Fruit fly (Drosophila melanogaster): ENCODE results near the gene CG17186.
A peak's percentile ranks its signal among the peaks of the same experiment; 100 is the strongest.

The CG17186 gene

dm6 chr3R:19858944-19859343, 18.4 kb downstream of the CG17186 start:
- TF ChIP-seq pan (optimal IDR thresholded peaks at IDR 0.05) (no peak), N (GFP tag; optimal IDR thresholded peaks at IDR 0.05) (no peak), Hr78 (GFP tag; optimal IDR thresholded peaks at IDR 0.05) (no peak), dsf (GFP tag; optimal IDR thresholded peaks at IDR 0.05; ENCODE audit: borderline replicate concordance) (no peak), GATAd (GFP tag; optimal IDR thresholded peaks at IDR 0.05) (no peak), ey (GFP tag; optimal IDR thresholded peaks at IDR 0.05) (no peak), fru (GFP tag; optimal IDR thresholded peaks at IDR 0.05) (no peak), Mio (GFP tag; optimal IDR thresholded peaks at IDR 0.05) (no peak), Vsx2 (GFP tag; optimal IDR thresholded peaks at IDR 0.05; ENCODE audit: partially characterized antibody) (no peak), sv (GFP tag; optimal IDR thresholded peaks at IDR 0.05) (no peak), usp (GFP tag; optimal IDR thresholded peaks at IDR 0.05) (no peak), foxo (GFP tag; optimal IDR thresholded peaks at IDR 0.05) (no peak), psq (GFP tag; optimal IDR thresholded peaks at IDR 0.05) (no peak), dmrt93B (GFP tag; optimal IDR thresholded peaks at IDR 0.05) (no peak), jim (GFP tag; optimal IDR thresholded peaks at IDR 0.05) (no peak), Dif (GFP tag; optimal IDR thresholded peaks at IDR 0.05; ENCODE audit: partially characterized antibody) (no peak), lola (GFP tag; optimal IDR thresholded peaks at IDR 0.05) (no peak), Rel (GFP tag; optimal IDR thresholded peaks at IDR 0.05) (no peak), Rel (tag; optimal IDR thresholded peaks at IDR 0.05) (no peak)

dm6 chr3R:19858017-19858659, 19.2 kb downstream of the CG17186 start:
- TF ChIP-seq CG32264 (GFP tag; optimal IDR thresholded peaks at IDR 0.05) (peak; percentile 82), woc (GFP tag; optimal IDR thresholded peaks at IDR 0.05) (no peak), Sp1 (GFP tag; optimal IDR thresholded peaks at IDR 0.05) (peak; percentile 67), dmrt93B (GFP tag; optimal IDR thresholded peaks at IDR 0.05) (no peak), N (GFP tag; optimal IDR thresholded peaks at IDR 0.05) (no peak), Hnf4 (GFP tag; optimal IDR thresholded peaks at IDR 0.05) (peak; percentile 90), Abd-B (GFP tag; optimal IDR thresholded peaks at IDR 0.05) (no peak), brk (GFP tag; optimal IDR thresholded peaks at IDR 0.05) (peak; percentile 81), h (GFP tag; optimal IDR thresholded peaks at IDR 0.05) (peak; percentile 90), psq (GFP tag; optimal IDR thresholded peaks at IDR 0.05) (peak; percentile 66), tai (GFP tag; optimal IDR thresholded peaks at IDR 0.05) (no peak), Jra (GFP tag; optimal IDR thresholded peaks at IDR 0.05) (peak; percentile 81), br (GFP tag; optimal IDR thresholded peaks at IDR 0.05) (peak; percentile 88), ey (GFP tag; optimal IDR thresholded peaks at IDR 0.05) (peak; percentile 38), usp (GFP tag; optimal IDR thresholded peaks at IDR 0.05) (no peak), sage (GFP tag; optimal IDR thresholded peaks at IDR 0.05) (peak; percentile 67), jim (GFP tag; optimal IDR thresholded peaks at IDR 0.05) (peak; percentile 78), Dfd (GFP tag; optimal IDR thresholded peaks at IDR 0.05) (no peak), rgr (GFP tag; optimal IDR thresholded peaks at IDR 0.05) (peak; percentile 90), CG9705 (GFP tag; optimal IDR thresholded peaks at IDR 0.05) (peak; percentile 28), CrebA (GFP tag; optimal IDR thresholded peaks at IDR 0.05; ENCODE audit: borderline replicate concordance) (no peak), GATAd (GFP tag; optimal IDR thresholded peaks at IDR 0.05) (peak; percentile 13), lola (GFP tag; optimal IDR thresholded peaks at IDR 0.05) (no peak), Vsx2 (GFP tag; optimal IDR thresholded peaks at IDR 0.05; ENCODE audit: partially characterized antibody) (no peak), pan (optimal IDR thresholded peaks at IDR 0.05) (no peak), Myc (optimal IDR thresholded peaks at IDR 0.05) (no peak), Rel (GFP tag; optimal IDR thresholded peaks at IDR 0.05) (peak; percentile 76), Rel (tag; optimal IDR thresholded peaks at IDR 0.05) (peak; percentile 76), Mio (GFP tag; optimal IDR thresholded peaks at IDR 0.05) (no peak), HLH106 (tag; optimal IDR thresholded peaks at IDR 0.05) (no peak), fru (GFP tag; optimal IDR thresholded peaks at IDR 0.05) (peak; percentile 74), dsf (GFP tag; optimal IDR thresholded peaks at IDR 0.05; ENCODE audit: borderline replicate concordance) (peak; percentile 52), Hr83 (GFP tag; optimal IDR thresholded peaks at IDR 0.05; ENCODE audit: poor library complexity, severe bottlenecking) (peak; percentile 99), Dif (GFP tag; optimal IDR thresholded peaks at IDR 0.05; ENCODE audit: partially characterized antibody) (no peak), OdsH (GFP tag; optimal IDR thresholded peaks at IDR 0.05) (peak; percentile 90), foxo (GFP tag; optimal IDR thresholded peaks at IDR 0.05) (peak; percentile 62 to 84)
